Fruit fly (Drosophila melanogaster) whole organism, embryonic: ENCODE results near the gene Coq5.

Experiments
- Aef1 ChIP-seq: fragments of 200-800 bp; sonication (Bioruptor generic); IDR thresholded peaks from 3 replicates; pipeline ENCODE4 v1.3.6; 2022; ENCODE audit warnings: missing biosample characterization, missing genetic modification characterization
- Awh ChIP-seq: fragments of 200-800 bp; sonication (Bioruptor generic); IDR thresholded peaks from 2 replicates; pipeline ENCODE4, ENCODE4 v1.3.6; 2022; ENCODE audit warnings: missing biosample characterization, missing genetic modification characterization
- CG10462 ChIP-seq: fragments of 200-800 bp; sonication (Bioruptor generic); optimal IDR thresholded peaks from 2 replicates; lab custom pipeline; 2016; ENCODE audit warnings: missing biosample characterization, missing genetic modification characterization
- CG11723 ChIP-seq: fragments of 200-800 bp; sonication (Bioruptor generic); optimal IDR thresholded peaks from 2 replicates; lab custom pipeline; 2017; ENCODE audit warnings: missing biosample characterization, mild to moderate bottlenecking, missing genetic modification characterization
- CG12659 ChIP-seq: fragments of 200-800 bp; sonication (Bioruptor generic); optimal IDR thresholded peaks from 3 replicates; lab custom pipeline; 2017; ENCODE audit warnings: mild to moderate bottlenecking, missing biosample characterization, missing genetic modification reagents, missing genetic modification characterization
- CG13287 ChIP-seq: fragments of 200-800 bp; sonication (Bioruptor generic); IDR thresholded peaks from 2 replicates; pipeline ENCODE4 v1.3.6; 2022; ENCODE audit warnings: missing biosample characterization, missing genetic modification characterization; ENCODE audit not compliant: partially characterized antibody
- CG14965 ChIP-seq: fragments of 200-800 bp; sonication (Bioruptor generic); optimal IDR thresholded peaks from 2 replicates; lab custom pipeline; 2016; ENCODE audit warnings: missing biosample characterization, missing genetic modification characterization, borderline replicate concordance
- CG15011 ChIP-seq: fragments of 200-800 bp; sonication (Bioruptor generic); optimal IDR thresholded peaks from 3 replicates; lab custom pipeline; 2018; ENCODE audit warnings: missing biosample characterization, mild to moderate bottlenecking, missing genetic modification characterization
- CG15479 ChIP-seq: fragments of 200-800 bp; sonication (Bioruptor generic); optimal IDR thresholded peaks from 3 replicates; lab custom pipeline; 2019; ENCODE audit warnings: missing biosample characterization, mild to moderate bottlenecking, missing genetic modification characterization, moderate library complexity
- CG1603 ChIP-seq: fragments of 200-800 bp; sonication (Bioruptor generic); optimal IDR thresholded peaks from 2 replicates; lab custom pipeline; 2019; ENCODE audit warnings: missing biosample characterization, mild to moderate bottlenecking, missing genetic modification characterization, moderate library complexity
- CG17829 ChIP-seq: fragments of 200-800 bp; optimal IDR thresholded peaks from 2 replicates; lab custom pipeline; 2019; ENCODE audit warnings: missing biosample characterization, mild to moderate bottlenecking, missing genetic modification characterization, moderate library complexity
- CG1832 ChIP-seq: fragments of 200-800 bp; sonication (Bioruptor generic); optimal IDR thresholded peaks from 2 replicates; lab custom pipeline; 2017; ENCODE audit warnings: missing biosample characterization, mild to moderate bottlenecking, missing genetic modification characterization, inconsistent platforms
- CG2678 ChIP-seq: fragments of 200-800 bp; sonication (Bioruptor generic); optimal IDR thresholded peaks from 3 replicates; lab custom pipeline; 2019; ENCODE audit warnings: missing biosample characterization, mild to moderate bottlenecking, missing genetic modification characterization, moderate library complexity
- CG33213 ChIP-seq: fragments of 200-800 bp; sonication (Bioruptor generic); optimal IDR thresholded peaks from 3 replicates; lab custom pipeline; 2016; ENCODE audit warnings: missing biosample characterization, missing genetic modification characterization
- CG6813 ChIP-seq: fragments of 200-800 bp; sonication (Bioruptor generic); optimal IDR thresholded peaks from 2 replicates; lab custom pipeline; 2017; ENCODE audit warnings: missing biosample characterization, missing genetic modification characterization, mild to moderate bottlenecking, moderate library complexity, missing genetic modification reagents
- CG9609 ChIP-seq: fragments of 200-800 bp; sonication (Bioruptor generic); optimal IDR thresholded peaks from 3 replicates; lab custom pipeline; 2016; ENCODE audit warnings: missing biosample characterization, missing genetic modification characterization
- D19A ChIP-seq: fragments of 200-800 bp; optimal IDR thresholded peaks from 3 replicates; lab custom pipeline; 2019; ENCODE audit warnings: missing biosample characterization, mild to moderate bottlenecking, missing genetic modification characterization, moderate library complexity
- E2f2 ChIP-seq: fragments of 200-800 bp; sonication (Bioruptor generic); IDR thresholded peaks from 2 replicates; pipeline ENCODE4 v1.3.6; 2022; ENCODE audit warnings: missing biosample characterization, missing genetic modification characterization
- Fer2 ChIP-seq: fragments of 200-800 bp; sonication (Bioruptor generic); optimal IDR thresholded peaks from 2 replicates; lab custom pipeline; 2018; ENCODE audit warnings: missing biosample characterization, mild to moderate bottlenecking, missing genetic modification characterization, moderate library complexity
- HLH3B ChIP-seq: fragments of 200-800 bp; sonication (Bioruptor generic); IDR thresholded peaks from 2 replicates; pipeline ENCODE4 v1.3.6; 2022; ENCODE audit warnings: missing biosample characterization, missing genetic modification characterization
- Hmx ChIP-seq: fragments of 200-800 bp; sonication (Bioruptor generic); optimal IDR thresholded peaks from 2 replicates; lab custom pipeline; 2016; ENCODE audit warnings: missing biosample characterization, missing genetic modification characterization
- Meics ChIP-seq: fragments of 200-800 bp; sonication (Bioruptor generic); optimal IDR thresholded peaks from 2 replicates; lab custom pipeline; 2017; ENCODE audit warnings: missing biosample characterization, mild to moderate bottlenecking, missing genetic modification characterization
- Poxn ChIP-seq: fragments of 200-800 bp; sonication (Bioruptor generic); IDR thresholded peaks from 2 replicates; pipeline ENCODE4 v1.3.6; 2022; ENCODE audit warnings: missing biosample characterization, missing genetic modification characterization
- Rx ChIP-seq: fragments of 200-800 bp; sonication (Bioruptor generic); IDR thresholded peaks from 2 replicates; pipeline ENCODE4 v1.3.6; 2022; ENCODE audit warnings: missing biosample characterization, missing genetic modification characterization
- Sox102F ChIP-seq: fragments of 200-800 bp; sonication (Bioruptor generic); optimal IDR thresholded peaks from 2 replicates; lab custom pipeline; 2018; ENCODE audit warnings: missing biosample characterization, mild to moderate bottlenecking, missing genetic modification characterization, moderate library complexity
- Vsx1 ChIP-seq: fragments of 200-800 bp; sonication (Bioruptor generic); optimal IDR thresholded peaks from 2 replicates; lab custom pipeline; 2017; ENCODE audit warnings: missing biosample characterization, mild to moderate bottlenecking, missing genetic modification characterization, missing genetic modification reagents
- ab ChIP-seq: fragments of 200-800 bp; sonication (Bioruptor generic); optimal IDR thresholded peaks from 2 replicates; lab custom pipeline; 2016; ENCODE audit warnings: missing biosample characterization, missing genetic modification characterization
- al ChIP-seq: fragments of 200-800 bp; sonication (Bioruptor generic); IDR thresholded peaks from 2 replicates; pipeline ENCODE4 v1.3.6; 2022; ENCODE audit warnings: missing biosample characterization, missing genetic modification characterization
- aop ChIP-seq: fragments of 200-800 bp; sonication (Bioruptor generic); IDR thresholded peaks from 2 replicates; pipeline ENCODE4 v1.3.6; 2022; ENCODE audit warnings: missing biosample characterization, missing genetic modification characterization
- corto ChIP-seq: fragments of 200-800 bp; sonication (Bioruptor generic); optimal IDR thresholded peaks from 2 replicates; lab custom pipeline; 2016; ENCODE audit warnings: missing biosample characterization, mild to moderate bottlenecking, missing genetic modification characterization, moderate library complexity
- crc ChIP-seq: fragments of 200-800 bp; sonication (Bioruptor generic); optimal IDR thresholded peaks from 2 replicates; lab custom pipeline; 2016; ENCODE audit warnings: missing biosample characterization, missing genetic modification characterization
- cwo ChIP-seq: fragments of 200-800 bp; sonication (Bioruptor generic); optimal IDR thresholded peaks from 3 replicates; lab custom pipeline; 2017; ENCODE audit warnings: missing biosample characterization, missing genetic modification characterization, mild to moderate bottlenecking, moderate library complexity, missing genetic modification reagents
- dan ChIP-seq: fragments of 200-800 bp; sonication (Bioruptor generic); IDR thresholded peaks from 2 replicates; pipeline ENCODE4 v1.3.6; 2022; ENCODE audit warnings: missing biosample characterization, missing genetic modification characterization
- emc ChIP-seq: fragments of 200-800 bp; sonication (Bioruptor generic); optimal IDR thresholded peaks from 2 replicates; lab custom pipeline; 2016; ENCODE audit warnings: missing biosample characterization, missing genetic modification characterization
- gem ChIP-seq: fragments of 200-800 bp; sonication (Bioruptor generic); optimal IDR thresholded peaks from 2 replicates; lab custom pipeline; 2019; ENCODE audit warnings: missing biosample characterization, mild to moderate bottlenecking, missing genetic modification characterization, moderate library complexity
- gfzf ChIP-seq: fragments of 200-800 bp; sonication (Bioruptor generic); optimal IDR thresholded peaks from 2 replicates; lab custom pipeline; 2016; ENCODE audit warnings: missing biosample characterization, mild to moderate bottlenecking, missing genetic modification characterization, moderate library complexity
- ham ChIP-seq: fragments of 200-800 bp; sonication (Bioruptor generic); IDR thresholded peaks from 2 replicates; pipeline ENCODE4 v1.3.6; 2022; ENCODE audit warnings: missing biosample characterization, missing genetic modification characterization
- lbe ChIP-seq: fragments of 200-800 bp; sonication (Bioruptor generic); optimal IDR thresholded peaks from 2 replicates; lab custom pipeline; 2016; ENCODE audit warnings: missing biosample characterization, mild to moderate bottlenecking, missing genetic modification characterization
- nmo ChIP-seq: fragments of 200-800 bp; sonication (Bioruptor generic); optimal IDR thresholded peaks from 2 replicates; lab custom pipeline; 2018; ENCODE audit warnings: missing biosample characterization, mild to moderate bottlenecking, missing genetic modification characterization, moderate library complexity
- pb ChIP-seq: fragments of 200-800 bp; sonication (Bioruptor generic); optimal IDR thresholded peaks from 3 replicates; lab custom pipeline; 2016; ENCODE audit warnings: missing biosample characterization, missing genetic modification characterization
- pho ChIP-seq: fragments of 200-800 bp; sonication (Bioruptor generic); optimal IDR thresholded peaks from 2 replicates; lab custom pipeline; 2016; ENCODE audit warnings: missing biosample characterization, missing genetic modification characterization
- phol ChIP-seq: fragments of 200-800 bp; sonication (Bioruptor generic); optimal IDR thresholded peaks from 3 replicates; lab custom pipeline; 2018; ENCODE audit warnings: missing biosample characterization, mild to moderate bottlenecking, missing genetic modification characterization, moderate library complexity
- psq ChIP-seq: fragments of 200-800 bp; sonication (Bioruptor generic); optimal IDR thresholded peaks from 2 replicates; lab custom pipeline; 2017; ENCODE audit warnings: missing biosample characterization, missing genetic modification characterization
- pum ChIP-seq: fragments of 200-800 bp; sonication (Bioruptor generic); optimal IDR thresholded peaks from 2 replicates; lab custom pipeline; 2016; ENCODE audit warnings: missing biosample characterization, missing genetic modification characterization
- sisA ChIP-seq: fragments of 200-800 bp; sonication (Bioruptor generic); IDR thresholded peaks from 2 replicates; pipeline ENCODE4 v1.3.6; 2022; ENCODE audit warnings: missing biosample characterization, missing genetic modification characterization
- so ChIP-seq: fragments of 200-800 bp; sonication (Bioruptor generic); IDR thresholded peaks from 3 replicates; pipeline ENCODE4 v1.3.6; 2022; ENCODE audit warnings: missing biosample characterization, missing genetic modification characterization
- stc ChIP-seq: fragments of 200-800 bp; sonication (Bioruptor generic); IDR thresholded peaks from 2 replicates; pipeline ENCODE4 v1.3.6; 2022; ENCODE audit warnings: missing biosample characterization, missing genetic modification characterization
- zfh1 ChIP-seq: fragments of 200-800 bp; sonication (Bioruptor generic); IDR thresholded peaks from 3 replicates; pipeline ENCODE4 v1.3.6; 2022; ENCODE audit warnings: missing biosample characterization, missing genetic modification characterization

Coq5 gene

DNA sequence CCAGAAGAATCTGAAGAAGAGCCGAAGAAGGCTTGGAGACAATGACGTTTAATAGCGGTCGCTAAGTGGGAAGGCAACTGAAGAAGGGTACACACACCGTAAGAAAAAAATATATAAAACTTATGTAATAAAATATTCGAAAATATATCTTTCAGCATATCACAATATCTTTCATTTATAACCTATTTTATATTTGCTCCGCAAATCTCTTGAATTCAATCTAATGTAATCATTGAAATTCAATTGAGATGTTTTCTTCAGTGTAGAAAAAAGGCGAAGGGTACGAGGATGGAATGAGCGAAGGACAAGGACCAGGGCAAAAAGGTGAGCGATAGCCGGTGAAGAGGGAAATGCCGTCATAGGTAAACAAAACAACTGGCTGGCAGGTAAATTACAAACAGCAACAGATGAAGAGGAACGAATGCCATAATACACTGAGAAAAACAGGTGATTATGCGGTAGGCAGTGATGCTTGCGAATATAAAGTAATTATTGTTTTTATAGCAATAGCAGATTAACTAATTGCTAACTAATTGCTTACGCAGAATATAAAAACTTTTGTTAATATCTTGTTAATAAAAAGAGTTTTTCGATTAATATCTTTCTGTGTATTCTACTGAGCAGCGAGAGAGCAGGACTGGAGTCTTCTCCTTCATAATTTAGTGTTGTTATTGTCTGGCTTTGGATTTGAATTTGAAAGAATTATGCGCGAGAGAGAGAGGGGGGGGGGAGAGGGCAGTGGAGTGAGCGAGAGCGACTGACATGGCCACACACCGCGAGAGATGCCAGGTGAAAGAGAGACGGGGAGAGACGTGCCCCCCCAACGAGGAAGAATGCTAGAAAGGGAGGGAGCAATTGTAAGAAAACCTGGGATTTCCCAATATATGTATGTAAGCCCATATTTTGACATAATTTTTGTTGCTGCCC is 39.7 kb upstream of the Coq5 start (continued):
- TF ChIP-seq phol: peak; percentile 91
- TF ChIP-seq cwo (GFP tag; lab: Kevin White, UChicago): peak; percentile 55
- TF ChIP-seq Poxn (GFP tag; lab: Robert Waterston, UW): no peak
- TF ChIP-seq CG11723 (GFP tag; lab: Kevin White, UChicago): peak; percentile 51
- peak; percentile 35 for TF ChIP-seq Vsx1
- TF ChIP-seq nmo (GFP tag; lab: Kevin White, UChicago): peak; percentile 93
- TF ChIP-seq Meics (GFP tag; lab: Kevin White, UChicago): peak; percentile 67
- TF ChIP-seq crc (GFP tag; lab: Kevin White, UChicago): peak; percentile 58
- no peak for TF ChIP-seq CG13287 (GFP tag; lab: Robert Waterston, UW)
- peak; percentile 74 for TF ChIP-seq Sox102F
- peak; percentile 79 for TF ChIP-seq stc
- peak; percentile 88 for TF ChIP-seq D19A
- peak; percentile 72 for TF ChIP-seq CG33213
- peak; percentile 48 for TF ChIP-seq lbe
- peak; percentile 77 for TF ChIP-seq Awh
- TF ChIP-seq psq (GFP tag; lab: Kevin White, UChicago): peak; percentile 55
- TF ChIP-seq pb (GFP tag; lab: Kevin White, UChicago): peak; percentile 63
- TF ChIP-seq Hmx (GFP tag; lab: Kevin White, UChicago): peak; percentile 69
- peak; percentile 93 for TF ChIP-seq zfh1 (GFP tag; lab: Robert Waterston, UW)
- peak; percentile 79 for TF ChIP-seq CG1603 (tag; lab: Kevin White, UChicago)
- peak; percentile 69; the same call in 1 of the 2 replicates for TF ChIP-seq Rx (GFP tag; lab: Robert Waterston, UW)
- peak; percentile 51; the same call in 1 of the 2 replicates for TF ChIP-seq al (GFP tag; lab: Robert Waterston, UW)
- TF ChIP-seq sisA (GFP tag; lab: Robert Waterston, UW): peak; percentile 78
- TF ChIP-seq CG15479 (GFP tag; lab: Kevin White, UChicago): peak; percentile 74
- peak; percentile 65 for TF ChIP-seq pho
- peak; percentile 89 for TF ChIP-seq pum (GFP tag; lab: Kevin White, UChicago)
- peak; percentile 74 for TF ChIP-seq HLH3B
- TF ChIP-seq CG17829: peak; percentile 91
- TF ChIP-seq CG15011 (GFP tag; lab: Kevin White, UChicago): peak; percentile 82
- peak; percentile 78; the same call in 2 of the 3 replicates for TF ChIP-seq so (GFP tag; lab: Robert Waterston, UW)
- TF ChIP-seq emc (GFP tag; lab: Kevin White, UChicago): no peak
- TF ChIP-seq CG6813 (GFP tag; lab: Kevin White, UChicago): peak; percentile 60
- peak; percentile 55 for TF ChIP-seq CG14965 (GFP tag; lab: Kevin White, UChicago)
- peak; percentile 31 for TF ChIP-seq Fer2
- TF ChIP-seq gem (tag; lab: Kevin White, UChicago): peak; percentile 89
- TF ChIP-seq CG9609 (GFP tag; lab: Kevin White, UChicago): peak; percentile 53
- peak; percentile 62; the same call in 2 of the 3 replicates for TF ChIP-seq Aef1 (GFP tag; lab: Robert Waterston, UW)
- 0 out of 2 replicates have a peak, but pooled peaks have one; percentile 47 for TF ChIP-seq ham (GFP tag; lab: Robert Waterston, UW)
- TF ChIP-seq CG2678: peak; percentile 87
- TF ChIP-seq CG10462 (GFP tag; lab: Kevin White, UChicago): peak; percentile 47
- no peak for TF ChIP-seq gfzf (GFP tag; lab: Kevin White, UChicago)
- TF ChIP-seq CG12659 (GFP tag; lab: Kevin White, UChicago): peak; percentile 76
- peak; percentile 90 for TF ChIP-seq dan (GFP tag; lab: Robert Waterston, UW)
- TF ChIP-seq ab (GFP tag; lab: Kevin White, UChicago): peak; percentile 19
- TF ChIP-seq corto (GFP tag; lab: Kevin White, UChicago): peak; percentile 57
- TF ChIP-seq CG1832: peak; percentile 84
- TF ChIP-seq E2f2 (GFP tag; lab: Robert Waterston, UW): peak; percentile 59; the same call in 1 of the 2 replicates
- peak; percentile 13; the same call in 1 of the 2 replicates for TF ChIP-seq aop (GFP tag; lab: Robert Waterston, UW)
